Worm (Caenorhabditis elegans) whole organism, midembryonic: ENCODE measurements around the gene T25D1.2.

ENCODE experiments used
- T22C8.4 ChIP-seq: fragments of 200-800 bp; sonication (Bioruptor generic); IDR thresholded peaks from 2 replicates; pipeline ENCODE4 v1.3.6; 2022; ENCODE audit warnings: missing genetic modification characterization, missing compliant biosample characterization
- cog-1 ChIP-seq: sonication (generic microtip); optimal IDR thresholded peaks from 2 replicates; lab custom pipeline; 2016; ENCODE audit warnings: missing genetic modification characterization, missing compliant biosample characterization
- flt-1 ChIP-seq: fragments of 200-800 bp; sonication (Bioruptor generic); IDR thresholded peaks from 2 replicates; pipeline ENCODE4 v1.3.6; 2022; ENCODE audit warnings: missing genetic modification characterization, missing compliant biosample characterization
- klf-2 ChIP-seq: fragments of 200-800 bp; sonication (Bioruptor generic); conservative IDR thresholded peaks from 2 replicates; pipeline ENCODE4 v1.3.6; 2022; ENCODE audit warnings: missing genetic modification reagents, missing genetic modification characterization, missing compliant biosample characterization
- ref-1 ChIP-seq: fragments of 200-800 bp; sonication (Bioruptor generic); conservative IDR thresholded peaks from 2 replicates; pipeline ENCODE4 v1.3.6; 2022; ENCODE audit warnings: missing genetic modification reagents, missing genetic modification characterization, missing compliant biosample characterization
- ztf-23 ChIP-seq: fragments of 200-800 bp; sonication (Bioruptor generic); IDR thresholded peaks from 2 replicates; pipeline ENCODE4 v1.3.6; 2022; ENCODE audit warnings: missing genetic modification reagents, missing genetic modification characterization, missing compliant biosample characterization
- ztf-29 ChIP-seq: fragments of 200-800 bp; sonication (Bioruptor generic); IDR thresholded peaks from 2 replicates; pipeline ENCODE4 v1.3.6; 2022; ENCODE audit warnings: missing genetic modification reagents, missing genetic modification characterization, missing compliant biosample characterization

- no peak for TF ChIP-seq ztf-23 (GFP tag; lab: Robert Waterston, UW)
- TF ChIP-seq ref-1 (GFP tag; lab: Robert Waterston, UW): no peak
- TF ChIP-seq flt-1 (GFP tag; lab: Robert Waterston, UW): no peak
- TF ChIP-seq T22C8.4 (GFP tag; lab: Robert Waterston, UW): no peak
- no peak for TF ChIP-seq cog-1 (tag; lab: Kevin White, UChicago)
- TF ChIP-seq klf-2 (GFP tag; lab: Robert Waterston, UW): no peak
- TF ChIP-seq ztf-29 (GFP tag; lab: Robert Waterston, UW): no peak
These were observed 40.4 kb downstream of the T25D1.2 start for ce11 chrX:16555726-16556125.
